Worm (Caenorhabditis elegans): ENCODE results near the gene F40H3.2.

F40H3.2 gene

DNA sequence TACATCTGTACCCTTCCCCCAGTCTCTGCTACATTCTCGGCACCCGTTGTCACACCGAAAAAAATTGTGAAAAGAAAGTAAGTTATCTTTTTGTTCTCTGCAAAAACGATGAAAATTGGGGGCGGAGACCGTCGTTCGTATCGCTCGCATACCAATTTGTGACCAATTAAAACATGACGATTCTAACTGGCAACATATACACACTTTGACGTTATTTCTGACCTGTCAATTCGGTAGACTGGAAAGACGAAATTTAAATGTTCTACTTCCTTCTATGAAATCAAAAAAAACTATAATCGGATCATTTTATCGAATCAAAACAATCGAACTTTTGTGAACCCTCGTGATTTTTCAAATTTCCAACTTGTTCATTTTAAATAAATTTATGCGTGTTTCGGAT is 7.1 kb downstream of the F40H3.2 start:
- no peak for TF ChIP-seq nhr-11 (tag; optimal IDR thresholded peaks at IDR 0.05)
- TF ChIP-seq unc-86 (tag; optimal IDR thresholded peaks at IDR 0.05), result no peak
- TF ChIP-seq madf-2 (tag; optimal IDR thresholded peaks at IDR 0.05), result no peak
- no peak for TF ChIP-seq unc-42 (tag; optimal IDR thresholded peaks at IDR 0.05)
- TF ChIP-seq fax-1 (tag; optimal IDR thresholded peaks at IDR 0.05), result no peak
- TF ChIP-seq ahr-1 (tag; optimal IDR thresholded peaks at IDR 0.05), result no peak
- no peak for TF ChIP-seq pqm-1 (tag; optimal IDR thresholded peaks at IDR 0.05)
- TF ChIP-seq C38D4.7 (GFP tag; optimal IDR thresholded peaks at IDR 0.05), result no peak
- TF ChIP-seq ceh-22 (tag; optimal IDR thresholded peaks at IDR 0.05), result no peak
- TF ChIP-seq T23F11.4 (GFP tag; optimal IDR thresholded peaks at IDR 0.05), result no peak
- no peak for TF ChIP-seq dve-1 (tag; optimal IDR thresholded peaks at IDR 0.05)
- no peak for TF ChIP-seq gmeb-2 (tag; optimal IDR thresholded peaks at IDR 0.05)

DNA sequence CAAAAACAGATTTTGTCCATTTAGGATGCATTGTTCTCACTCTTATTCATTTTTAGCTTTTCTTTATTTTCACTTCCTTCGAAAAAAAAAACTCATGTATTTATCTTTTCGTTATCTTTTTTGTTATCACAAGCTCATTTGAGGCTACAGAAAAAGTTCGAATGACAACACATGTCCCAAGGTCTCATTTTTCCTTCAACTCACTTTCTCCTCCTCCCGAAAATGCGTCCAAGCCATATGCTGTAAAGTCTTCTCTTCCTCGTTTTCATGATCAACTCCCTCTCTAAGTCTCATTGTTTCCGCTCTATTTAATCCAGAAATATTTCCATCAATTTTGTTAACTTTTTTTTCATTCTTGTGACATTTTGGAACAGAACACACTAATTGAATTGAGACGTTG is 7.9 kb downstream of the F40H3.2 start:
- TF ChIP-seq ceh-18 (tag; optimal IDR thresholded peaks at IDR 0.05) (peak; percentile 26), hlh-6 (tag; optimal IDR thresholded peaks at IDR 0.05) (no peak)

DNA sequence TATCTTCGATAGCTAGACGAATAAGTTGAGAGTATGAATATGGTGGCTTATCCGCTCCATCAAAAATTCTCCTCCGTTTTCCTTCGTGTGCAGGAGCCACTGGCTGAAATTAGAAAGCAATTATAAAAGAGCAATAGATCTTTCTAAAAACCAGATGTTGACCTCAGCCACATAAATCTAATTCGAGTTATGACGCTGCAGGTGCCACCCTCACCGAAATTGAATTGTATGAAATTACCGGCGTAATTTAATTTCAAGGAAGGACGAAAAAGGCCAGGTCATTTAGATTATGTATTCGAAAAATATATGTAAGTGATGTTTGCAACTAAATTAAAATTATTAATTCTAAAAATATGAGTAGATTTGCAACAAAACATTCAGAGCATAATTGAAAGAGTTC is 17.3 kb downstream of the F40H3.2 start:
- no peak for TF ChIP-seq zip-5 (tag; optimal IDR thresholded peaks at IDR 0.05)
- no peak for TF ChIP-seq K02D7.2 (tag; optimal IDR thresholded peaks at IDR 0.05)
- peak; percentile 73 for TF ChIP-seq unc-42 (tag; optimal IDR thresholded peaks at IDR 0.05)
- no peak for TF ChIP-seq ceh-45 (GFP tag; IDR thresholded peaks at IDR 0.05)
- TF ChIP-seq Y22D7AL.16 (tag; optimal IDR thresholded peaks at IDR 0.05), result no peak
- TF ChIP-seq ets-4 (tag; optimal IDR thresholded peaks at IDR 0.05), result no peak

DNA sequence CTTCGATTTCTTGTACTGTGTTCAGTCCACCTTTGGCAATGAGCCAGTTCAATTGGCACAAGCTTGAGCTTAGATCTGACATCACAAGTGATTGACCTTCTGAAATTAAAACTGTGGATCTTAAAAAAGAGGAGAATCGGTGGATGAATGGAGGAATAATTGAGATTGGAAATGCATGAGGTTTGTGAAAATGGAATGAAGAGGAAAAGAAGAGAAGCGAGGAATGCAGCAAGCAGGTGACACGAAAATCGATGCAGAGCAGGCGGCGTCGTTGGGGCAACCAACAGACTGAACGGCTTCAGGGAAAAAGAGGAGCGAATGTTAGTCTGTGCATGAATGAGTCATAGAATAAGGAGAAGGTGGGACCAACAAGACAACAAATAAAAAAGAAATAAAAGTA is 17.8 kb downstream of the F40H3.2 start, which contains the start of gene fkh-8:
fkh-8 (minus strand) TSS at position 101 of the 400 bp plus-strand sequence.
- TF ChIP-seq rnt-1 (tag; optimal IDR thresholded peaks at IDR 0.05), result no peak
- TF ChIP-seq lim-6 (tag; optimal IDR thresholded peaks at IDR 0.05), result no peak
- TF ChIP-seq fkh-10 (GFP tag; optimal IDR thresholded peaks at IDR 0.05), result no peak
- TF ChIP-seq ceh-48 (tag; optimal IDR thresholded peaks at IDR 0.05), result peak; percentile 64
- no peak for TF ChIP-seq nhr-232 (tag; optimal IDR thresholded peaks at IDR 0.05)
- no peak for TF ChIP-seq hlh-15 (tag; optimal IDR thresholded peaks at IDR 0.05)
- no peak for TF ChIP-seq dmd-4 (tag; optimal IDR thresholded peaks at IDR 0.05; ENCODE audit: borderline replicate concordance)
- TF ChIP-seq elt-4 (tag; optimal IDR thresholded peaks at IDR 0.05), result no peak
- TF ChIP-seq hlh-30 (tag; optimal IDR thresholded peaks at IDR 0.05; ENCODE audit: insufficient read depth), result peak; percentile 2
- no peak for TF ChIP-seq ttx-3 (tag; optimal IDR thresholded peaks at IDR 0.05)
- TF ChIP-seq pag-3 (tag; optimal IDR thresholded peaks at IDR 0.05; ENCODE audit: borderline replicate concordance), result no peak
- no peak for TF ChIP-seq ref-2 (tag; optimal IDR thresholded peaks at IDR 0.05)
- TF ChIP-seq che-1 (tag; optimal IDR thresholded peaks at IDR 0.05), result no peak
- TF ChIP-seq K02D7.2 (tag; optimal IDR thresholded peaks at IDR 0.05), result no peak
- TF ChIP-seq ceh-45 (GFP tag; IDR thresholded peaks at IDR 0.05), result no peak
- TF ChIP-seq F13H6.1 (tag; optimal IDR thresholded peaks at IDR 0.05), result no peak
- TF ChIP-seq ceh-18 (tag; optimal IDR thresholded peaks at IDR 0.05), result no peak

DNA sequence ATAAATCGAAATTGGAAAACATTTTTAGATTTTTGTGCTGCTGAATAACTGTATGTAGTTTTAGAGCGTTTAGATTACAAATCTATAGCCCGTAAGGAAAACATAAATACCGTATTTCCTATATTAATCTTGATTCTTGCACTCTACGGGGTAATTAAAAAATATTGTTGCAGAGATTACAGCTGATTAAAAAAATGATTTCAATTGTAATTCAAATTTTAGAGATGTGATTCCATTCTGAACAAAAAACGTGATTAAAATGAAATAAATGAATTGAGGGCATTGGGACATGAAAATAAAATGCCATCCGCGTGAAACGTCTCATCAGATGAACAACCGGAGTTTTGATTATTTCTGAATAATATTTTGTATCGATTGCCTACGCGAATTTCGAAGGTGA is 19.0 kb downstream of the F40H3.2 start, which contains the start of gene cpb-2:
cpb-2 (plus strand) TSS at position 301 of the 400 bp plus-strand sequence.
- TF ChIP-seq dve-1 (tag; optimal IDR thresholded peaks at IDR 0.05), result no peak
- TF ChIP-seq lim-6 (tag; optimal IDR thresholded peaks at IDR 0.05), result no peak
- no peak for TF ChIP-seq F13H6.1 (tag; optimal IDR thresholded peaks at IDR 0.05)
- no peak for TF ChIP-seq zip-5 (tag; optimal IDR thresholded peaks at IDR 0.05)
- no peak for TF ChIP-seq pat-9 (tag; optimal IDR thresholded peaks at IDR 0.05)
- no peak for TF ChIP-seq ama-1 (optimal IDR thresholded peaks at IDR 0.05)
- TF ChIP-seq ceh-48 (tag; optimal IDR thresholded peaks at IDR 0.05), result no peak
- no peak for TF ChIP-seq tbx-7 (tag; optimal IDR thresholded peaks at IDR 0.05)
- TF ChIP-seq pag-3 (tag; optimal IDR thresholded peaks at IDR 0.05; ENCODE audit: borderline replicate concordance), result no peak
- TF ChIP-seq ceh-22 (tag; optimal IDR thresholded peaks at IDR 0.05), result no peak
- TF ChIP-seq nhr-232 (tag; optimal IDR thresholded peaks at IDR 0.05), result no peak
- no peak for TF ChIP-seq ceh-6 (GFP tag; optimal IDR thresholded peaks at IDR 0.05)
- no peak for TF ChIP-seq hlh-13 (GFP tag; optimal IDR thresholded peaks at IDR 0.05)
- no peak for TF ChIP-seq ceh-9 (tag; optimal IDR thresholded peaks at IDR 0.05)
- TF ChIP-seq ztf-16 (tag; optimal IDR thresholded peaks at IDR 0.05), result no peak
- no peak for TF ChIP-seq ceh-19 (GFP tag; optimal IDR thresholded peaks at IDR 0.05)

All from whole organism, late embryonic.